Fruit fly (Drosophila melanogaster) whole organism, adult: ENCODE results near the gene CG13110.
A peak's percentile ranks its signal among the peaks of the same experiment; 100 is the strongest.

Source experiments
- CG11617 ChIP-seq: fragments of 200-800 bp; sonication (Bioruptor generic); optimal IDR thresholded peaks from 2 replicates; lab custom pipeline; 2017; ENCODE audit warnings: mild to moderate bottlenecking, missing biosample characterization, missing genetic modification reagents, missing genetic modification characterization
- CG12768 ChIP-seq: fragments of 200-800 bp; sonication (Bioruptor generic); optimal IDR thresholded peaks from 2 replicates; lab custom pipeline; 2017; ENCODE audit warnings: missing biosample characterization, missing genetic modification characterization, mild to moderate bottlenecking, moderate library complexity, missing genetic modification reagents
- CG14711 ChIP-seq: fragments of 200-800 bp; sonication (Bioruptor generic); optimal IDR thresholded peaks from 2 replicates; lab custom pipeline; 2018; ENCODE audit warnings: missing biosample characterization, mild to moderate bottlenecking, missing genetic modification characterization, moderate library complexity
- CG1620 ChIP-seq: fragments of 200-800 bp; sonication (Bioruptor generic); optimal IDR thresholded peaks from 2 replicates; lab custom pipeline; 2016; ENCODE audit warnings: missing biosample characterization, missing genetic modification characterization
- CG33017 ChIP-seq: fragments of 200-800 bp; sonication (Bioruptor generic); optimal IDR thresholded peaks from 2 replicates; lab custom pipeline; 2018; ENCODE audit warnings: missing biosample characterization, mild to moderate bottlenecking, missing genetic modification characterization, moderate library complexity
- CG5204 ChIP-seq: fragments of 200-800 bp; sonication (Bioruptor generic); optimal IDR thresholded peaks from 2 replicates; lab custom pipeline; 2016; ENCODE audit warnings: missing biosample characterization, missing genetic modification characterization
- CG7045 ChIP-seq: fragments of 200-800 bp; sonication (Bioruptor generic); optimal IDR thresholded peaks from 2 replicates; lab custom pipeline; 2017; ENCODE audit warnings: missing biosample characterization, mild to moderate bottlenecking, missing genetic modification characterization
- CG7101 ChIP-seq: fragments of 200-800 bp; sonication (Bioruptor generic); optimal IDR thresholded peaks from 2 replicates; lab custom pipeline; 2018; ENCODE audit warnings: missing biosample characterization, mild to moderate bottlenecking, missing genetic modification characterization, moderate library complexity
- Clk ChIP-seq: fragments of 200-800 bp; sonication (Bioruptor generic); optimal IDR thresholded peaks from 2 replicates; lab custom pipeline; 2017; ENCODE audit warnings: missing biosample characterization, missing genetic modification characterization
- Crg-1 ChIP-seq: fragments of 200-800 bp; sonication (Bioruptor generic); optimal IDR thresholded peaks from 2 replicates; lab custom pipeline; 2016; ENCODE audit warnings: missing biosample characterization, missing genetic modification characterization
- Hr96 ChIP-seq: fragments of 200-800 bp; sonication (Bioruptor generic); optimal IDR thresholded peaks from 2 replicates; lab custom pipeline; 2016; ENCODE audit warnings: missing biosample characterization, missing genetic modification characterization
- Mnt ChIP-seq: fragments of 200-800 bp; sonication (Bioruptor generic); optimal IDR thresholded peaks from 2 replicates; lab custom pipeline; 2016; ENCODE audit warnings: missing biosample characterization, mild to moderate bottlenecking, missing genetic modification characterization
- bab1 ChIP-seq: fragments of 200-800 bp; sonication (Bioruptor generic); optimal IDR thresholded peaks from 3 replicates; lab custom pipeline; 2019; ENCODE audit warnings: missing biosample characterization, mild to moderate bottlenecking, missing genetic modification characterization, moderate library complexity
- cic ChIP-seq: fragments of 200-800 bp; sonication (Bioruptor generic); optimal IDR thresholded peaks from 2 replicates; lab custom pipeline; 2017; ENCODE audit warnings: missing biosample characterization, mild to moderate bottlenecking, missing genetic modification characterization, moderate library complexity
- cnc ChIP-seq, 2 experiments: fragments of >200 bp; optimal IDR thresholded peaks; 2 replicates each; lab custom pipeline; 2017
- kay ChIP-seq: fragments of 200-800 bp; sonication (Bioruptor generic); peaks from one replicate; lab custom pipeline; 2016; ENCODE audit warnings: missing biosample characterization, missing genetic modification characterization, borderline replicate concordance
- ovo ChIP-seq: fragments of 200-800 bp; sonication (Bioruptor generic); optimal IDR thresholded peaks from 2 replicates; lab custom pipeline; 2016; ENCODE audit warnings: missing biosample characterization, missing genetic modification characterization
- pad ChIP-seq: fragments of 200-800 bp; sonication (Bioruptor generic); optimal IDR thresholded peaks from 3 replicates; lab custom pipeline; 2017; ENCODE audit warnings: missing biosample characterization, missing genetic modification characterization, mild to moderate bottlenecking, moderate library complexity, missing genetic modification reagents
- tj ChIP-seq: fragments of 200-800 bp; sonication (Bioruptor generic); optimal IDR thresholded peaks from 3 replicates; lab custom pipeline; 2017; ENCODE audit warnings: missing biosample characterization, mild to moderate bottlenecking, missing genetic modification characterization, moderate library complexity
- toe ChIP-seq: fragments of 200-800 bp; sonication (Bioruptor generic); optimal IDR thresholded peaks from 2 replicates; lab custom pipeline; 2016; ENCODE audit warnings: missing biosample characterization, missing genetic modification characterization

Gene CG13110

DNA sequence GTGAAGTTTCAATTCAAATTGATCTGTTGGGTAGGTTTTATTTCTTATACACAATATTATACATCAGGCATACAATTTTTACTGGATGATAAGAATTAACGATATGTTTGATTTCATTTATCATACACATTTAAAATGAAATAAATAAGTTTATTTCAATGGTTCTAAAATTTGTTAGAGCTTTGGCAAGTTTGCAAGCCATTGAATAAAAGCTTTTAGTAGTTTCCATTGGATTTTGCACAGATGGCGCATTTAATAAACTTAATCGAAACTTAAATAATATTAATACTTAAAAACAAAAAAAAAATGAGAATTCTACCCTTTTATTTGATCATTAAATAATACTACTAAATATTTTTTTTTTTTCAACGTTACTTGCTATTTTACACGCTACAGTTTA lies 8.3 kb upstream of the CG13110 start:
- TF ChIP-seq Hr96 (no peak), CG7101 (tag; lab: Kevin White, UChicago) (no peak), tj (no peak), ovo (GFP tag; lab: Kevin White, UChicago) (no peak), CG33017 (no peak), cic (GFP tag; lab: Kevin White, UChicago) (no peak)

DNA sequence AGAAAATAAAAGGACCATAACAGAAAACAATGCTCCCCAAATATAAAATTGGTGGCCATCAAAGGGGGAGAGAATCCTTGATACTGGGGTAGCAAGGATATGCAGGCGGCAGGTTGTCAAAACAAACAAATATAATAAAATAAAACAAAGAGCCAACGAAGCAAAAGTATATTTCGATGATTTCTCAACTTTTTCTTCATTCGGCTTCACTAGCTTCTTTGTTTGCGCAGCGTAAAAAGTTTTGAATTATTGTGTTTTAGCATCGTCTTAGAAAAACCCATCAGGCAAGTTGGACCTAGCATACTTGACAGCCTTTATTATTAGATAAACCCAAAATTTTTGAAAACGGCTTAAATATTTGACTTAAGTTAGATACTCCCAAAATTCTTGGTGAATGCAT lies 7.7 kb upstream of the CG13110 start, which contains the start of gene CG3748:
Gene CG3748 (plus strand): TSS at position 301 of the 400 bp plus-strand sequence.
- TF ChIP-seq cic (GFP tag; lab: Kevin White, UChicago) = no peak
- TF ChIP-seq CG33017 = no peak
- TF ChIP-seq kay = no peak

DNA sequence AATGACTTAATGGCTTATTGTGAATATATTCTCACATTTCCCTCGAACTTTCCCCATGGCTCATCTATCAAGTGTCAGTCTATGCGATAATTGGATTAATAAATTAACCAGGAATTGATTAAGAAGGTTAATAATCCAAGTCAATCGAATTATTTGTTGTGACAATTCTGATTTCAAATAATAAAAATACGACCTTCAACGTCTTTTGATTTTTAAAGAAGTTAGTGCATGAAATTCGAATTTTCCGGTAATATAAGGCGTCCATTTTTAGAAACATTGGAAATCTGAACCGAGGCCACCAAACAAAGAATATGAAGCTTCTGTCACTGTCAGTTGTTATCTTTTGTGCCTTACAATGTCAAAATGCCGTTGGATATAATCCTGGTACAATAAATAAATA lies 1.0 kb upstream of the CG13110 start, which contains the start of gene CG43350:
Gene CG43350 (plus strand): TSS at position 301 of the 400 bp plus-strand sequence.
- TF ChIP-seq kay = no peak

DNA sequence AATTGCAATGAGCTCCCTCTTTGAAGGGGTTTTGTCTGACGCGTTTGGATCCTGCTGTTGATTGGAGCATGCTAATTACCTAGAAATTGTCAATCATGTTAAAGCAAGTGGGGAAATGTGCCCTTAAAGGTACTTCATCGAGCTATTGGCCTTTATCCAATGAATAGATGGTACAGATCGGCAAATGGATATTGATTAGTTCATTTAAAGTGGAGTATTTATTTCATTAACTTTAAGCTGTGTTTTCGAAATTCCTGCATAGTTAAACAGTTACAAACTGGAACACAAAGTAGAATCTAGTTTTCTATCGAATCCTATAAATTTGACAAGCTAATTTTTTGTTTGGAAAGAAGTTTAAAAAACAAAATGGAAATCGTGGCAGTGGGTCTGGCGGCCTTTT lies 17.1 kb downstream of the CG13110 start, which contains the start of gene CG34181:
Gene CG34181 (plus strand): TSS at position 301 of the 400 bp plus-strand sequence.
- TF ChIP-seq CG14711 (no peak), CG7045 (GFP tag; lab: Kevin White, UChicago) (no peak), CG33017 (no peak), Clk (GFP tag; lab: Kevin White, UChicago) (no peak), bab1 (no peak), cnc (optimal IDR thresholded peaks at IDR 0.05; lab: Kevin White, UChicago) (no peak), cic (GFP tag; lab: Kevin White, UChicago) (no peak), ovo (GFP tag; lab: Kevin White, UChicago) (no peak)

DNA sequence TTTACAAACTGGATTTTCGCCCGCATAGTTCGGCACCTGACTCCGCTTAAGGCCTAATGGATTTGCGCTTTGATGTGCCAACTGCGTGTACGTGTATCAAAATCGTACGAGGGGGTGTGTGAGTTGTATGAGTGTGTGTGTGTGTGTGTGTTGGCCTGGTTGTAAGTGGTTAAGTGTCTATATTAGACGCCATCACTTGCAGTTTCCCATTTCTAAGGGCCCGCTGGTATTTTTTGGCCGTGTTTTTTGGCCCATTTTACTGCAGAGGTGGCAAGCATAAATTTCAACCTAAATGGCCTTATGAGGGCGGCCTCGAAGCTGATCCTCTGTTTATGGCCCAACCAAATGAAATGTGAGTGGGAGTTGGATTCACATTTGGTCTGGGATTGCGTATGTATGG lies 19.5 kb downstream of the CG13110 start:
- TF ChIP-seq CG7045 (GFP tag; lab: Kevin White, UChicago) (no peak), Hr96 (no peak), CG7101 (tag; lab: Kevin White, UChicago) (no peak)

DNA sequence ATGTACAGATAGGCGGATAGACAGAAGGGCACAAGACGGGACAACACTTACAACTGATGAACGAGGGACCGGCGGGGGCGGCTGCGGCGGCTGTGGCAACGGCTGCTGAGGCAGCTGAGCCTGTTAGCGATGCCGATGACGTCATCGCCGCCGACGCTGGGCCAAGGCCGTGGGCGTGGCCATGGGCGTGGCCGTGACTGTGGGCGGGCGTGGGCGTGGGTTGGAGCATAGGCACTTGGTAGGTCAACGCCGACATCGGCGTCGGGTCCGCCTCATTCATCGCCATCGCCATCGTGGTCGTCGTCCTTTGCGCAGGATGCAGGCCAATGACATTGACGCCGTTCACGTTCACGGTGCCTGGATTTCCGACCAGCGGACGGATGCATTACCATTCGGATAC lies 27.5 kb downstream of the CG13110 start:
- TF ChIP-seq tj (no peak), CG33017 (no peak), ovo (GFP tag; lab: Kevin White, UChicago) (no peak), CG5204 (no peak), cic (GFP tag; lab: Kevin White, UChicago) (no peak), CG12768 (GFP tag; lab: Kevin White, UChicago) (no peak), CG7045 (GFP tag; lab: Kevin White, UChicago) (no peak)

dm6 chr2L:9386270-9386669 lies 36.0 kb downstream of the CG13110 start:
- TF ChIP-seq Hr96 = no peak
- TF ChIP-seq kay = peak; percentile 20
- peak; percentile 98 for TF ChIP-seq pad

DNA sequence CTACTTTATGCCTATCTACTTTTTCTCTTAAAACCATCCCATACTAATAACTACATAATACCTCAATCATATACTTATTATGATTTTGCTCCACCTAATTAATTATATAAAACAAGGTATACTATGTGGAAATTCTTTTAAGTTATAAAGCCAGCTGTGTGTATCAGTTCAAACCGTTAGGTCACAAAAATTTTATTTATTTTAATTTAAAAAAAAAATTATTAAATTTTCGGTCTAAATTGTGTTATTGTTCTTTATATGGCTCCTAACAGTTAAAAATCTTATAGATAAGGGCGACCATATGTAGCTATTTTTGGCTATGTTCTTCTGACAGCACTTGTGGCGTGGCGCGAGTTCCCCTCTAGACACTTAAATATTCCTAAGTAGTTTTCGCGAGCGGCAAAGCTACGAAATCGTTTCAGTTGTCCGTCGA lies 37.0 kb downstream of the CG13110 start, which contains the start of gene Aldh:
Gene Aldh (plus strand): TSS at position 150 of the 433 bp plus-strand sequence.
- peak; percentile 78 for TF ChIP-seq Clk (GFP tag; lab: Kevin White, UChicago)
- peak; percentile 54 for TF ChIP-seq cic (GFP tag; lab: Kevin White, UChicago)
- TF ChIP-seq CG1620 (GFP tag; lab: Kevin White, UChicago) = peak; percentile 57
- peak; percentile 60 for TF ChIP-seq Hr96
- peak; percentile 82 for TF ChIP-seq CG12768 (GFP tag; lab: Kevin White, UChicago)
- TF ChIP-seq bab1 = peak; percentile 77
- peak; percentile 70 for TF ChIP-seq CG14711
- peak; percentile 82 for TF ChIP-seq CG11617 (GFP tag; lab: Kevin White, UChicago)
- TF ChIP-seq cnc (optimal IDR thresholded peaks at IDR 0.05; lab: Kevin White, UChicago) = no peak
- TF ChIP-seq pad = peak; percentile 93
- TF ChIP-seq Mnt (GFP tag; lab: Kevin White, UChicago) = peak; percentile 31
- TF ChIP-seq Crg-1 (GFP tag; lab: Kevin White, UChicago) = peak; percentile 66
- peak; percentile 84 for TF ChIP-seq CG33017
- peak; percentile 70 for TF ChIP-seq CG5204
- TF ChIP-seq toe (GFP tag; lab: Kevin White, UChicago) = peak; percentile 72
- peak; percentile 40 for TF ChIP-seq ovo (GFP tag; lab: Kevin White, UChicago)
- peak; percentile 77 for TF ChIP-seq kay
- TF ChIP-seq CG7101 (tag; lab: Kevin White, UChicago) = peak; percentile 83
- peak; percentile 87 for TF ChIP-seq CG7045 (GFP tag; lab: Kevin White, UChicago)
- TF ChIP-seq tj = peak; percentile 46
